Worm (Caenorhabditis elegans): Measurements from ENCODE around the gene JC8.4.

Gene JC8.4

DNA sequence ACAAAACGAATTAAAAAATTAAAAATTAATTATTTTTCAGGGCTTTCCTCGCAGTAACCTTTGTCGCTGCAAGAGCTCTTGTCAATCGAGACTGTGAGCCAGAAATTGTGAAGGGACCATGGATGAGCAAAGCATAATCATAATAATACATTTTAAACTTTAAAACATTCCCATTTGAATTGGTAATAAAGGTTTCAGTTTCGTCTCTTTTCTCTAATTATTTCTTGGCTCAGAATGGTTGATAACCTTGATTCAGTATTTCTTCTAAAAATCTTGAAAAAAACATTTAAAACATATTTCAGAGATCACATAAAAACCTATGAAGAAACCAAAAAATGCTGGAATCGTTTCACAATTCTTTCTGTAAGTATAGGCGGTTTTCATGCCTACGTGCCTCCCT, 15.4 kb downstream of the JC8.4 start, which contains the start of gene JC8.16:
JC8.16 (plus strand) TSS at position 301 of the 400 bp plus-strand sequence.
- TF ChIP-seq lin-54 (GFP tag; optimal IDR thresholded peaks at IDR 0.05) (no peak), let-607 (tag; optimal IDR thresholded peaks at IDR 0.05) (no peak), D2030.7 (GFP tag; IDR thresholded peaks at IDR 0.05) (no peak), F55B11.4 (tag; optimal IDR thresholded peaks at IDR 0.05; ENCODE audit: borderline replicate concordance, insufficient read depth) (no peak), somi-1 (GFP tag; optimal IDR thresholded peaks at IDR 0.05) (no peak), F49E8.2 (tag; optimal IDR thresholded peaks at IDR 0.05; ENCODE audit: insufficient read depth) (no peak), F37B4.10 (GFP tag; IDR thresholded peaks at IDR 0.05) (no peak), ekl-4 (GFP tag; IDR thresholded peaks at IDR 0.05) (no peak), hrde-1 (tag; optimal IDR thresholded peaks at IDR 0.05; ENCODE audit: borderline replicate concordance) (no peak), madf-8 (GFP tag; conservative IDR thresholded peaks at IDR 0.05) (no peak), efl-1 (GFP tag; optimal IDR thresholded peaks at IDR 0.05) (no peak), T26A5.8 (tag; optimal IDR thresholded peaks at IDR 0.05) (no peak), Y53G8AR.9 (GFP tag; conservative IDR thresholded peaks at IDR 0.05) (no peak), dpff-1 (tag; optimal IDR thresholded peaks at IDR 0.05) (no peak), mel-28 (tag; optimal IDR thresholded peaks at IDR 0.05; ENCODE audit: borderline replicate concordance) (no peak), ztf-28 (GFP tag; IDR thresholded peaks at IDR 0.05) (no peak), ceh-58 (GFP tag; IDR thresholded peaks at IDR 0.05) (no peak), attf-3 (GFP tag; conservative IDR thresholded peaks at IDR 0.05) (no peak)

- TF ChIP-seq zfh-2 (GFP tag; conservative IDR thresholded peaks at IDR 0.05) = peak; percentile 73
- no peak for TF ChIP-seq tlf-1 (GFP tag; optimal IDR thresholded peaks at IDR 0.05)
- 0 out of 2 replicates have a peak, but pooled peaks have one; percentile 62 for TF ChIP-seq cebp-2 (GFP tag; IDR thresholded peaks at IDR 0.05)
- no peak for TF ChIP-seq ztf-3 (GFP tag; optimal IDR thresholded peaks at IDR 0.05)
These were observed 18.3 kb downstream of the JC8.4 start for ce11 chrIV:13261778-13262177.

ce11 chrIV:13262849-13263248, 19.4 kb downstream of the JC8.4 start:
- peak; percentile 62 for TF ChIP-seq mcd-1 (GFP tag; IDR thresholded peaks at IDR 0.05)
- 0 out of 2 replicates have a peak, but pooled peaks have one; percentile 25 for TF ChIP-seq aptf-3 (GFP tag; IDR thresholded peaks at IDR 0.05)
- TF ChIP-seq hmg-1.2 (GFP tag; IDR thresholded peaks at IDR 0.05) = peak; percentile 70

DNA sequence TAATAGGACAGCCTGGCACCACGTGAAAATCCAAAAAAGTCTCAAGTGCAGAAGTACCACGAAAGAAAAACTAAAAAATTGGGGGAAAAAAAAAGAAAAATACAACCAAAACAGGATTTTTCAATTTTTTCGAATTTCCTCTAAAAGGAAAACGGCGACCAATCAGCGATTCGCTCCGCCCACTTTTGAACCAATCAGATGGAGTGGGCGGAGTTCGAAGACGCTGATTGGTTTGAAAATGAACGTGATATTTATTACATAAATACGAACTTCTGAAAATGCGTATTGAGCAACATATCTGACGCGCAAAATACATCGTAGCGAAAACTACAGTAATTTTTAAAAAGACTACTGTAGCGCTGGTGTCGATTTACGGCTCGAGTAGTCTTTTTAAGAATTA, 24.9 kb downstream of the JC8.4 start:
- no peak for TF ChIP-seq lir-1 (GFP tag; conservative IDR thresholded peaks at IDR 0.05)
- TF ChIP-seq F55B11.4 (tag; optimal IDR thresholded peaks at IDR 0.05; ENCODE audit: borderline replicate concordance, insufficient read depth) = no peak
- no peak for TF ChIP-seq nhr-80 (tag; optimal IDR thresholded peaks at IDR 0.05)
- TF ChIP-seq madf-10 (tag; optimal IDR thresholded peaks at IDR 0.05) = no peak
- TF ChIP-seq hlh-12 (tag; optimal IDR thresholded peaks at IDR 0.05) = no peak
- no peak for TF ChIP-seq xnd-1 (tag; optimal IDR thresholded peaks at IDR 0.05)

DNA sequence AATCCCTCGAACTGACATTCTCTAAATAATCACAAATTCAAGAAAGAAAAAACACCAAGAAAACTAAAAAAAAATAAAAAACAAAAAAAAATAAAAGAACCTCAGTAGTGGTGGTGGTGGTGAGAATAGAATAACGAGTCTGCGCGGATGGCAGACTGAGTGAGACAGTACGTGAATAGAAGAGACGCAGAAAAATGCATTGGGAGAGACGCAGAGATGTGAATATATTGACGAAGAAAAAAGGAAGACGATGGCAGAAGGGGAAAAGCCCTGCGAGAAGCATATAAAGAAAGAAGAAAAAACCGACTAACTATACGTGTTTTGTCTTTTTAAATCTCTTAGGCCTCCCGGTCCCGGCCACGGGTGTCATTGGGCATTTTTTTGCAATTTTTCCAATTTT, 29.0 kb downstream of the JC8.4 start, which contains the start of gene unc-26:
unc-26 (minus strand) TSS at position 23 of the 400 bp plus-strand sequence.
- TF ChIP-seq unc-130 (GFP tag; optimal IDR thresholded peaks at IDR 0.05) (no peak), hmg-1.2 (GFP tag; IDR thresholded peaks at IDR 0.05) (peak; percentile 93)

- no peak for TF ChIP-seq unc-130 (GFP tag; optimal IDR thresholded peaks at IDR 0.05)
- no peak for TF ChIP-seq T07F8.4 (tag; optimal IDR thresholded peaks at IDR 0.05)
- TF ChIP-seq ztf-28 (GFP tag; IDR thresholded peaks at IDR 0.05) = no peak
- no peak for TF ChIP-seq somi-1 (GFP tag; optimal IDR thresholded peaks at IDR 0.05)
- TF ChIP-seq T26A5.8 (tag; optimal IDR thresholded peaks at IDR 0.05) = no peak
- TF ChIP-seq bed-1 (GFP tag; IDR thresholded peaks at IDR 0.05) = no peak
These were observed 39.3 kb downstream of the JC8.4 start, which contains the start of gene cpsf-3 for ce11 chrIV:13282778-13283177. cpsf-3 (minus strand) TSS chrIV:13282878.

All from whole organism, young adult.